Worm (Caenorhabditis elegans): ENCODE results near the gene cup-16.
A peak's percentile ranks its signal among the peaks of the same experiment; 100 is the strongest.

cup-16 gene

ce11 chrII:8747246-8747938 lies 40.4 kb downstream of the cup-16 start (continued):
- TF ChIP-seq F49E8.2 (tag; optimal IDR thresholded peaks at IDR 0.05; ENCODE audit: insufficient read depth) (no peak), tbx-9 (tag; optimal IDR thresholded peaks at IDR 0.05; ENCODE audit: borderline replicate concordance) (no peak), xnd-1 (tag; optimal IDR thresholded peaks at IDR 0.05) (no peak), somi-1 (GFP tag; optimal IDR thresholded peaks at IDR 0.05) (peak; percentile 82)

- TF ChIP-seq F52B5.7 (tag; optimal IDR thresholded peaks at IDR 0.05) (peak; percentile 4), dox-1 (GFP tag; IDR thresholded peaks at IDR 0.05) (peak; percentile 10; the same call in 1 of the 2 replicates), nfya-2 (GFP tag; IDR thresholded peaks at IDR 0.05) (no peak), ZK185.1 (tag; optimal IDR thresholded peaks at IDR 0.05; ENCODE audit: poor library complexity, severe bottlenecking) (peak; percentile 49), ama-1 (optimal IDR thresholded peaks at IDR 0.05) (no peak), ama-1 (GFP tag; optimal IDR thresholded peaks at IDR 0.05) (peak in 1 of 2 experiments; percentile 22), egl-44 (GFP tag; IDR thresholded peaks at IDR 0.05) (no peak; the same call in 1 of the 2 replicates), zfh-2 (GFP tag; conservative IDR thresholded peaks at IDR 0.05) (peak; percentile 73), ztf-28 (GFP tag; IDR thresholded peaks at IDR 0.05) (0 out of 2 replicates have a peak, but pooled peaks have one; percentile 25), lin-54 (GFP tag; optimal IDR thresholded peaks at IDR 0.05) (no peak), tbx-9 (tag; optimal IDR thresholded peaks at IDR 0.05; ENCODE audit: borderline replicate concordance) (peak; percentile 58), F57C9.4 (tag; optimal IDR thresholded peaks at IDR 0.05) (no peak), ceh-100 (GFP tag; IDR thresholded peaks at IDR 0.05) (no peak), F33H1.4 (GFP tag; IDR thresholded peaks at IDR 0.05) (no peak), attf-6 (GFP tag; IDR thresholded peaks at IDR 0.05) (no peak), cebp-1 (GFP tag; IDR thresholded peaks at IDR 0.05) (peak; percentile 50; the same call in 1 of the 2 replicates), cebp-1 (tag; optimal IDR thresholded peaks at IDR 0.05) (peak; percentile 27)
These were observed 41.0 kb downstream of the cup-16 start for ce11 chrII:8747939-8748352.

ce11 chrII:8748638-8749037 lies 41.7 kb downstream of the cup-16 start:
- TF ChIP-seq ceh-27 (GFP tag; optimal IDR thresholded peaks at IDR 0.05) (no peak), lir-1 (GFP tag; conservative IDR thresholded peaks at IDR 0.05) (no peak), rec-8 (tag; optimal IDR thresholded peaks at IDR 0.05) (no peak), C17E4.6 (GFP tag; IDR thresholded peaks at IDR 0.05) (no peak), sea-2 (GFP tag; IDR thresholded peaks at IDR 0.05) (no peak), zfh-2 (GFP tag; conservative IDR thresholded peaks at IDR 0.05) (no peak)

ce11 chrII:8749084-8749483 lies 42.1 kb downstream of the cup-16 start:
- TF ChIP-seq atf-7 (tag; optimal IDR thresholded peaks at IDR 0.05), result no peak
- TF ChIP-seq Y56A3A.18 (GFP tag; IDR thresholded peaks at IDR 0.05), result no peak
- no peak for TF ChIP-seq hlh-12 (tag; optimal IDR thresholded peaks at IDR 0.05)
- TF ChIP-seq rec-8 (tag; optimal IDR thresholded peaks at IDR 0.05), result no peak
- TF ChIP-seq mcd-1 (GFP tag; IDR thresholded peaks at IDR 0.05), result no peak
- no peak for TF ChIP-seq mel-28 (tag; optimal IDR thresholded peaks at IDR 0.05; ENCODE audit: borderline replicate concordance)
- no peak for TF ChIP-seq cebp-1 (GFP tag; IDR thresholded peaks at IDR 0.05)
- TF ChIP-seq cebp-1 (tag; optimal IDR thresholded peaks at IDR 0.05), result no peak
- TF ChIP-seq F22D6.2 (tag; optimal IDR thresholded peaks at IDR 0.05), result no peak
- TF ChIP-seq F55B11.4 (tag; optimal IDR thresholded peaks at IDR 0.05; ENCODE audit: borderline replicate concordance, insufficient read depth), result no peak
- TF ChIP-seq repo-1 (tag; optimal IDR thresholded peaks at IDR 0.05), result no peak
- no peak for TF ChIP-seq Y53F4B.3 (GFP tag; IDR thresholded peaks at IDR 0.05)
- TF ChIP-seq madf-8 (GFP tag; conservative IDR thresholded peaks at IDR 0.05), result no peak
- no peak for TF ChIP-seq ceh-79 (tag; optimal IDR thresholded peaks at IDR 0.05)
- TF ChIP-seq ama-1 (optimal IDR thresholded peaks at IDR 0.05), result no peak
- TF ChIP-seq ama-1 (GFP tag; optimal IDR thresholded peaks at IDR 0.05), result no peak
- no peak for TF ChIP-seq ceh-27 (GFP tag; optimal IDR thresholded peaks at IDR 0.05)

Measured in whole organism, young adult.